Worm (Caenorhabditis elegans): ENCODE results near the gene dpy-9.

ce11 chrIV:261607-262006, 2.6 kb upstream of the dpy-9 start, which contains the start of gene pqbp-1.1:
- TF ChIP-seq pat-9 (tag; optimal IDR thresholded peaks at IDR 0.05) (no peak), ahr-1 (tag; optimal IDR thresholded peaks at IDR 0.05) (no peak)

All from whole organism, late embryonic.